Worm (Caenorhabditis elegans): Measurements from ENCODE around the gene F27E5.7.

DNA sequence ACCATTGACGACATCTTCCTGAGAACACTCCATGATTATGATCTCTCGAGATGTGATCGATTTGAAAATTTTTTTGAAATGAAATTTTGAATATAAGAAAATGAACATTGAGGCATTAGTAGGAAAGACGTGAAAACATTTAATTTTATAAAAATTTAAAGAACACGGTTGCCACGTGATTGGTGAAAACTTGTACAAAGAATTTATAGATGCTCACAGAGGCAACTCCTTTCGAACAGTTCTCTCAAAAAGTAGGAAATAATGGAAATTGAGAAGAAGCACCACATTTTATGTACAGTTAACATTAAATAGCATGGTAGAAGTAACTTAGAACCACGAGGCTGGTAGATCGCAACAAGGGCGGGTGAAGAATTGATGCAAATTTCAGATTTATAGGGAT lies 15.7 kb upstream of the F27E5.7 start, which contains the start of gene ZK945.6:
- TF ChIP-seq ama-1 (optimal IDR thresholded peaks at IDR 0.05): no peak
- TF ChIP-seq sea-1 (GFP tag; conservative IDR thresholded peaks at IDR 0.05): no peak
- no peak for TF ChIP-seq hnd-1 (tag; optimal IDR thresholded peaks at IDR 0.05)
- no peak for TF ChIP-seq ceh-36 (tag; optimal IDR thresholded peaks at IDR 0.05)
- no peak for TF ChIP-seq flt-1 (GFP tag; IDR thresholded peaks at IDR 0.05)
- no peak for TF ChIP-seq B0310.2 (tag; optimal IDR thresholded peaks at IDR 0.05)

All from whole organism, early embryonic.